Worm (Caenorhabditis elegans) whole organism, young adult: ENCODE data around the gene twk-12.
A peak's percentile ranks its signal among the peaks of the same experiment; 100 is the strongest.

Experiments used
- B0035.1 ChIP-seq: sonication (generic microtip); optimal IDR thresholded peaks from 2 replicates; lab custom pipeline; 2016; ENCODE audit warnings: missing genetic modification characterization, mild to moderate bottlenecking, missing compliant biosample characterization, missing genotype, missing genetic modification reagents
- B0261.1 ChIP-seq: sonication (generic microtip); optimal IDR thresholded peaks from 2 replicates; lab custom pipeline; 2016; ENCODE audit warnings: mild to moderate bottlenecking, missing genetic modification characterization, moderate library complexity, missing compliant biosample characterization
- F10E7.11 ChIP-seq: sonication (generic microtip); optimal IDR thresholded peaks from 2 replicates; lab custom pipeline; 2017; ENCODE audit warnings: mild to moderate bottlenecking, missing genetic modification characterization, moderate library complexity, missing compliant biosample characterization
- F39B2.1 ChIP-seq: fragments of 200-800 bp; sonication (Bioruptor generic); IDR thresholded peaks from 2 replicates; pipeline ENCODE4 v1.3.6; 2022; ENCODE audit warnings: missing genetic modification reagents, missing genetic modification characterization, missing compliant biosample characterization
- K12H6.12 ChIP-seq: fragments of 200-800 bp; sonication (Bioruptor generic); optimal IDR thresholded peaks from 2 replicates; lab custom pipeline; 2018; ENCODE audit warnings: mild to moderate bottlenecking, missing genetic modification characterization, missing compliant biosample characterization
- Y53G8AR.9 ChIP-seq: fragments of 200-800 bp; sonication (Bioruptor generic); conservative IDR thresholded peaks from 2 replicates; pipeline ENCODE4 v1.3.6; 2022; ENCODE audit warnings: missing genetic modification reagents, missing genetic modification characterization, missing compliant biosample characterization
- Y56A3A.18 ChIP-seq: fragments of 200-800 bp; sonication (Bioruptor generic); IDR thresholded peaks from 2 replicates; pipeline ENCODE4 v1.3.6; 2022; ENCODE audit warnings: missing genetic modification reagents, missing genetic modification characterization, missing compliant biosample characterization
- Y95B8A.8 ChIP-seq: fragments of 200-800 bp; sonication (Bioruptor generic); IDR thresholded peaks from 2 replicates; pipeline ENCODE4 v1.3.6; 2022; ENCODE audit warnings: missing genetic modification reagents, missing genetic modification characterization, missing compliant biosample characterization
- aptf-3 ChIP-seq: fragments of 200-800 bp; sonication (Bioruptor generic); IDR thresholded peaks from 2 replicates; pipeline ENCODE4 v1.3.6; 2022; ENCODE audit warnings: missing genetic modification characterization, missing compliant biosample characterization
- atf-7 ChIP-seq: sonication (generic microtip); optimal IDR thresholded peaks from 2 replicates; lab custom pipeline; 2017; ENCODE audit warnings: mild to moderate bottlenecking, missing genetic modification characterization, missing compliant biosample characterization
- cebp-1 ChIP-seq, 2 experiments: fragments of 200-800 bp in 1 of 2; sonication (Bioruptor generic) in 1 of 2; sonication (generic microtip) in 1 of 2; IDR thresholded peaks in 1 of 2; optimal IDR thresholded peaks in 1 of 2; 2 replicates each; pipeline versions ENCODE4 v1.3.6 to Lab custom; 2017 to 2022; ENCODE audit warnings: missing compliant biosample characterization in 2 of 2, missing genetic modification characterization in 2 of 2, mild to moderate bottlenecking in 1 of 2, missing genetic modification reagents in 1 of 2, moderate library complexity in 1 of 2
- cebp-2 ChIP-seq: fragments of 200-800 bp; sonication (Bioruptor generic); IDR thresholded peaks from 2 replicates; pipeline ENCODE4 v1.3.6; 2022; ENCODE audit warnings: missing genetic modification characterization, missing compliant biosample characterization
- ceh-27 ChIP-seq: fragments of 200-800 bp; sonication (Bioruptor generic); optimal IDR thresholded peaks from 2 replicates; lab custom pipeline; 2018; ENCODE audit warnings: mild to moderate bottlenecking, missing genetic modification characterization, moderate library complexity, missing compliant biosample characterization
- ceh-58 ChIP-seq: fragments of 200-800 bp; sonication (Bioruptor generic); IDR thresholded peaks from 2 replicates; pipeline ENCODE4 v1.3.6; 2022; ENCODE audit warnings: missing genetic modification characterization, missing compliant biosample characterization
- die-1 ChIP-seq: sonication (generic microtip); optimal IDR thresholded peaks from 2 replicates; lab custom pipeline; 2016; ENCODE audit warnings: missing genotype, mild to moderate bottlenecking, missing genetic modification characterization, missing compliant biosample characterization
- dpff-1 ChIP-seq: sonication (generic microtip); optimal IDR thresholded peaks from 2 replicates; lab custom pipeline; 2017; ENCODE audit warnings: mild to moderate bottlenecking, missing genetic modification characterization, missing compliant biosample characterization
- dpl-1 ChIP-seq: fragments of 150-350 bp; optimal IDR thresholded peaks from 2 replicates; lab custom pipeline; 2014; ENCODE audit warnings: missing biosample characterization, missing genetic modification reagents, missing genetic modification characterization
- efl-1 ChIP-seq: fragments of 150-350 bp; optimal IDR thresholded peaks from 2 replicates; lab custom pipeline; 2014; ENCODE audit warnings: missing biosample characterization, missing genetic modification reagents, missing genetic modification characterization
- egl-44 ChIP-seq: fragments of 200-800 bp; sonication (Bioruptor generic); IDR thresholded peaks from 2 replicates; pipeline ENCODE4 v1.3.6; 2022; ENCODE audit warnings: missing genetic modification reagents, missing genetic modification characterization, missing compliant biosample characterization
- ekl-4 ChIP-seq: fragments of 200-800 bp; sonication (Bioruptor generic); IDR thresholded peaks from 2 replicates; pipeline ENCODE4 v1.3.6; 2022; ENCODE audit warnings: missing genetic modification reagents, missing genetic modification characterization, missing compliant biosample characterization
- ets-4 ChIP-seq: fragments of 200-800 bp; sonication (Bioruptor generic); optimal IDR thresholded peaks from 2 replicates; lab custom pipeline; 2018; ENCODE audit warnings: mild to moderate bottlenecking, missing genetic modification characterization, missing compliant biosample characterization
- gei-17 ChIP-seq: fragments of 200-800 bp; sonication (Bioruptor generic); optimal IDR thresholded peaks from 2 replicates; lab custom pipeline; 2018; ENCODE audit warnings: mild to moderate bottlenecking, missing genetic modification characterization, missing compliant biosample characterization
- hlh-12 ChIP-seq: sonication (generic microtip); optimal IDR thresholded peaks from 2 replicates; lab custom pipeline; 2016; ENCODE audit warnings: missing genetic modification characterization, missing compliant biosample characterization
- hsf-1 ChIP-seq: fragments of 200-800 bp; sonication (Bioruptor generic); IDR thresholded peaks from 2 replicates; pipeline ENCODE4 v1.3.6; 2022; ENCODE audit warnings: missing genetic modification reagents, missing genetic modification characterization, missing compliant biosample characterization
- lag-1 ChIP-seq: fragments of 200-800 bp; sonication (Bioruptor generic); IDR thresholded peaks from 2 replicates; pipeline ENCODE4 v1.3.6; 2022; ENCODE audit warnings: missing genetic modification reagents, missing genetic modification characterization, missing compliant biosample characterization
- let-526 ChIP-seq: fragments of 200-800 bp; sonication (Bioruptor generic); IDR thresholded peaks from 2 replicates; pipeline ENCODE4 v1.3.6; 2022; ENCODE audit warnings: missing genetic modification reagents, missing genetic modification characterization, missing compliant biosample characterization
- let-607 ChIP-seq, 2 experiments: fragments of 200-800 bp in 1 of 2; sonication (Bioruptor generic) in 1 of 2; sonication (generic microtip) in 1 of 2; optimal IDR thresholded peaks; 2 replicates each; lab custom pipeline; 2016 to 2018; ENCODE audit warnings: mild to moderate bottlenecking in 2 of 2, missing compliant biosample characterization in 2 of 2, missing genetic modification characterization in 2 of 2, moderate library complexity in 2 of 2, missing genotype in 1 of 2
- lin-26 ChIP-seq: fragments of 200-800 bp; sonication (Bioruptor generic); IDR thresholded peaks from 2 replicates; pipeline ENCODE4 v1.3.6; 2022; ENCODE audit warnings: missing genetic modification reagents, missing genetic modification characterization, missing compliant biosample characterization
- lin-35 ChIP-seq, 3 experiments: fragments of 150-350 bp in 2 of 3; sonication (generic microtip) in 1 of 3; optimal IDR thresholded peaks; 2 replicates each; lab custom pipeline; 2014 to 2018; ENCODE audit warnings: missing biosample characterization in 3 of 3, missing genetic modification characterization in 3 of 3, missing genetic modification reagents in 3 of 3
- lin-54 ChIP-seq: fragments of 200-800 bp; sonication (Bioruptor generic); optimal IDR thresholded peaks from 2 replicates; lab custom pipeline; 2018; ENCODE audit warnings: mild to moderate bottlenecking, missing genetic modification characterization, missing compliant biosample characterization
- lsl-1 ChIP-seq: fragments of 200-800 bp; sonication (Bioruptor generic); optimal IDR thresholded peaks from 2 replicates; lab custom pipeline; 2018; ENCODE audit warnings: mild to moderate bottlenecking, missing genetic modification characterization, moderate library complexity, missing compliant biosample characterization
- madf-10 ChIP-seq: sonication (generic microtip); optimal IDR thresholded peaks from 2 replicates; lab custom pipeline; 2016; ENCODE audit warnings: mild to moderate bottlenecking, missing genetic modification characterization, missing compliant biosample characterization
- madf-6 ChIP-seq: fragments of 200-800 bp; sonication (Bioruptor generic); IDR thresholded peaks from 2 replicates; pipeline ENCODE4 v1.3.6; 2022; ENCODE audit warnings: missing genetic modification reagents, missing genetic modification characterization, missing compliant biosample characterization
- mel-28 ChIP-seq: sonication (generic microtip); optimal IDR thresholded peaks from 2 replicates; lab custom pipeline; 2016; ENCODE audit warnings: borderline replicate concordance, mild to moderate bottlenecking, missing genetic modification characterization, missing compliant biosample characterization
- nfya-2 ChIP-seq: fragments of 200-800 bp; sonication (Bioruptor generic); IDR thresholded peaks from 2 replicates; pipeline ENCODE4 v1.3.6; 2022; ENCODE audit warnings: missing genetic modification reagents, missing genetic modification characterization, missing compliant biosample characterization
- nfyb-1 ChIP-seq: fragments of 200-800 bp; sonication (Bioruptor generic); IDR thresholded peaks from 2 replicates; pipeline ENCODE4 v1.3.6; 2022; ENCODE audit warnings: missing genetic modification reagents, missing genetic modification characterization, missing compliant biosample characterization
- nhr-120 ChIP-seq: fragments of 200-800 bp; sonication (Bioruptor generic); IDR thresholded peaks from 2 replicates; pipeline ENCODE4 v1.3.6; 2022; ENCODE audit warnings: missing genetic modification characterization, missing compliant biosample characterization
- nhr-80 ChIP-seq: sonication (generic microtip); optimal IDR thresholded peaks from 2 replicates; lab custom pipeline; 2016; ENCODE audit warnings: missing genetic modification characterization, missing compliant biosample characterization
- pbrm-1 ChIP-seq: fragments of 200-800 bp; sonication (Bioruptor generic); IDR thresholded peaks from 2 replicates; pipeline ENCODE4 v1.3.6; 2022; ENCODE audit warnings: missing genetic modification reagents, missing genetic modification characterization, missing compliant biosample characterization
- pha-4 ChIP-seq: fragments of 150-350 bp; sonication (generic microtip); optimal IDR thresholded peaks from 2 replicates; lab custom pipeline; 2014; ENCODE audit warnings: missing biosample characterization, missing genetic modification reagents, missing genetic modification characterization
- snpc-1.3 ChIP-seq: sonication (generic microtip); optimal IDR thresholded peaks from 2 replicates; lab custom pipeline; 2017; ENCODE audit warnings: missing genetic modification characterization, mild to moderate bottlenecking, missing compliant biosample characterization, antibody characterized with exemption, moderate library complexity, missing genotype, missing genetic modification reagents; ENCODE audit not compliant: insufficient read depth
- unc-130 ChIP-seq: sonication (generic microtip); optimal IDR thresholded peaks from 2 replicates; lab custom pipeline; 2016; ENCODE audit warnings: missing genetic modification reagents, missing genetic modification characterization, missing compliant biosample characterization

Gene twk-12

DNA sequence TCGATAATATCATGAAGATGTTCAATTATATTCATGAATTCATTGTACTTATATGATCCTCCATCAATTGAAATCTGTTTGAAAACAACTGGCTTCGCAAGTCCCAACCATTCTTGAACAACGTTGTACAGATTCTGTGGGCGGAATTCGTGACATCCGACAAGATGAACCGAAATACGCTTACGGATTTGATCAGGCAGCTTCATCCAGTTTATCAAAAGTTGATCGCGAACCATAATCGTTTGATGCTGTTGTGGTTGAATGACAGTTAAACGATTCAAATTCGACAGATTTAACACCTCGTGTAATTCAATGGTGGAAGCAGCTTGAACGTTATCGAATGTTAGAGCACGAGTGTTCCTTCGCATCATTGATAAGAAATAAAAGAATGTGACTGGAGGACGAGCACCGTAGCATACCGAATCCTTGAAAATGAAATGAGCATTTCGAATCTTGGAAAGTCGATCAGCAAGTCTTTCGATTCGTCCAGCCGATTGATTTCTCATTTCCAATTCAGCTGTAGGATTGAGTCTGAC, 46.4 kb downstream of the twk-12 start (continued):
- TF ChIP-seq ets-4, result peak; percentile 13
- no peak for TF ChIP-seq pbrm-1 (GFP tag; lab: Robert Waterston, UW)
- TF ChIP-seq F10E7.11 (tag; lab: Kevin White, UChicago), result no peak
- TF ChIP-seq lsl-1 (GFP tag; lab: Kevin White, UChicago), result no peak
- TF ChIP-seq, all 124 proteins: peak for 4

DNA sequence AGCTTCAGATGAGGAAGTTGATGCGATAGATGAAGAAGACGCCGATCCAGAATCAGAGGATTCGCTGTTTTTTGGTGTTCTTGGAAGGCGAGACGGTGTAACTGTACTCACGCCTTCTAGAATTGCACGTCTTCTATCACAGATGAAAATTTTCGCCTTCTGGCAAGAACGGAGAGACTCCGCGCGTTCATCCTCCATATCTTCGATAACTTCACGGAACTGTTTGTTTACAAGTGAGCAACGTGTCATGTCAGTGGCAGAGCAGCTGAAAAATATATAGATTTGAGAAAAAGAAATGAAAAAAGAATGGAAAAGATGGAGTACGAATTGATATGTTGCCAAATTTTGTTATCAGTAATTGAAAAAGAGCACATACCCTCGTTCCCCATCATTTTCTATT, 47.2 kb downstream of the twk-12 start:
- TF ChIP-seq ekl-4 (GFP tag; lab: Robert Waterston, UW) (no peak), egl-44 (no peak), unc-130 (GFP tag; lab: Kevin White, UChicago) (no peak), hsf-1 (no peak), let-607 (tag; optimal IDR thresholded peaks at IDR 0.05; lab: Kevin White, UChicago) (no peak), F39B2.1 (GFP tag; lab: Robert Waterston, UW) (no peak), gei-17 (no peak), Y53G8AR.9 (GFP tag; lab: Robert Waterston, UW) (no peak), dpl-1 (GFP tag; lab: Kevin White, UChicago) (no peak), die-1 (tag; lab: Kevin White, UChicago) (no peak), cebp-1 (GFP tag; IDR thresholded peaks at IDR 0.05; lab: Robert Waterston, UW) (no peak), cebp-1 (tag; optimal IDR thresholded peaks at IDR 0.05; lab: Kevin White, UChicago) (no peak), nhr-120 (GFP tag; lab: Robert Waterston, UW) (0 out of 2 replicates have a peak, but pooled peaks have one; percentile 39), lin-35 (GFP tag; optimal IDR thresholded peaks at IDR 0.05; lab: Kevin White, UChicago) (no peak), hlh-12 (tag; lab: Kevin White, UChicago) (no peak), mel-28 (tag; lab: Kevin White, UChicago) (no peak), madf-10 (tag; lab: Kevin White, UChicago) (no peak), pha-4 (tag; lab: Kevin White, UChicago) (no peak), ceh-58 (GFP tag; lab: Robert Waterston, UW) (no peak), lin-54 (GFP tag; lab: Kevin White, UChicago) (no peak), let-526 (no peak), Y95B8A.8 (GFP tag; lab: Robert Waterston, UW) (no peak), efl-1 (GFP tag; lab: Kevin White, UChicago) (no peak), Y56A3A.18 (GFP tag; lab: Robert Waterston, UW) (peak; percentile 9; the same call in 1 of the 2 replicates), nfyb-1 (GFP tag; lab: Robert Waterston, UW) (peak; percentile 48; the same call in 1 of the 2 replicates), ceh-27 (no peak), cebp-2 (GFP tag; lab: Robert Waterston, UW) (0 out of 2 replicates have a peak, but pooled peaks have one; percentile 15), lag-1 (GFP tag; lab: Robert Waterston, UW) (0 out of 2 replicates have a peak, but pooled peaks have one; percentile 67), nhr-80 (tag; lab: Kevin White, UChicago) (peak; percentile 24), aptf-3 (GFP tag; lab: Robert Waterston, UW) (no peak), B0035.1 (tag; lab: Kevin White, UChicago) (no peak), snpc-1.3 (tag; lab: Kevin White, UChicago) (no peak), dpff-1 (no peak), lin-26 (GFP tag; lab: Robert Waterston, UW) (no peak), atf-7 (tag; lab: Kevin White, UChicago) (no peak), K12H6.12 (tag; lab: Kevin White, UChicago) (no peak), nfya-2 (GFP tag; lab: Robert Waterston, UW) (no peak), madf-6 (GFP tag; lab: Robert Waterston, UW) (no peak), B0261.1 (tag; lab: Kevin White, UChicago) (no peak)
